Worm (Caenorhabditis elegans): ENCODE results near the gene marb-1.

marb-1 gene

DNA sequence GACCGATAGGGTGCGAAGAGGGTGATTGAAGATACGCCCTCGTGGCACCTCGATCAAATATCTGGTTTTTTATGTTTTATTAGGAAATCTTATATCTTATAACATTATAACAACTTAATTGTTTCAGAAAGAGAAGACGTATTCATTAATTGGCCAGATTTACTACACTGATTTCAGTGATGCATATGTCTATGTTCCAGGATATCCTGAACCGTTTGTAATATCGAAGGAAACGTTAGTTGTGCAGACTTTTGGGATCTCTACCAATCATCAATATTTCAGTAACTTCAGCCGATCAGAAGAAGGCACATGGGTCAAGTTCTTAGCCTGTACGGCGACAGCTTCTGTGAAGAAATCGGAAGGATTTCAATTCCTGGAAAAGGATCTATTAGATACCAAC, 48.4 kb downstream of the marb-1 start:
- no peak for TF ChIP-seq F10B5.3 (tag; optimal IDR thresholded peaks at IDR 0.05)
- TF ChIP-seq aha-1 (tag) = peak; percentile 96
- TF ChIP-seq madf-9 (GFP tag; conservative IDR thresholded peaks at IDR 0.05) = no peak
- no peak for TF ChIP-seq pqm-1 (tag; optimal IDR thresholded peaks at IDR 0.05)
